Fruit fly (Drosophila melanogaster) whole organism, pupa: ENCODE measurements around the gene CG14339.

ENCODE experiments used
- CG4496 ChIP-seq: fragments of 200-800 bp; sonication (Bioruptor generic); IDR thresholded peaks from 3 replicates; pipeline ENCODE4 v1.3.6; 2022; ENCODE audit warnings: missing biosample characterization, missing genetic modification characterization
- EcR ChIP-seq: fragments of 200-800 bp; sonication (Bioruptor generic); optimal IDR thresholded peaks from 3 replicates; lab custom pipeline; 2019; ENCODE audit warnings: missing biosample characterization, missing genetic modification characterization, mild to moderate bottlenecking, moderate library complexity, missing genetic modification reagents

DNA sequence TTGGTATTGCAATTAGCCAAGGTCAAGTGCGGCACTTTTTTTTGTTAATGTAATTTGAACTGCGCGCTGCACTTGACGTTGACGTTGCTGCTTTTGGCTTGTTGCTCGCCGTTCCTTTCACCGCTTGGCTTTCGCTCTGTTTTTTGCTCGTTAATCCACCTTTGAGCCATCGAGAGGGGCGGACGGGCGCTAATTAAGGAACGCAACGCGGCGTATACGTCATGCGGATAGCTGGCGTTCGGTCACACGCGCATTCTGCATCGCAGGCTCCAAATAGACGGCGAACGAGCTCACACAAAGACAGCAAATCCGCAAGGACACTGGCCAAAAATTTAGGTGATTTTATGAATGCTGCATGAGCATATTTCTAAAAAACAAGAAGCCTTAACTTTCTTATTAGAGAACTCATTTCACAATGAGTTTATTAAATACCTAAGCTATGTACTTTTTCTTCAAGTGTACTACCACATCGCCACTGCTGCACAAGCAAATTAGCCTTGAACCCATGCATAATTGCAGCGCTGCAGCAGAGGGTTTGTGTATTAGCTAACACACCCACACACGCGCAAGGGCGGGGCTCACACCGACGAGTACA is 21.9 kb upstream of the CG14339 start:
- TF ChIP-seq CG4496 (GFP tag; lab: Robert Waterston, UW) (peak; percentile 54; the same call in 2 of the 3 replicates), EcR (GFP tag; lab: Kevin White, UChicago) (no peak)
